Fruit fly (Drosophila melanogaster): ENCODE measurements around the gene Pi4KIIIalpha.

The Pi4KIIIalpha gene

dm6 chrX:2633847-2634776, 9.5 kb downstream of the Pi4KIIIalpha start, which contains the start of gene sgg (continued):
- TF ChIP-seq D19A (tag; optimal IDR thresholded peaks at IDR 0.05) = no peak
- TF ChIP-seq CG30020 (tag; optimal IDR thresholded peaks at IDR 0.05) = peak; percentile 51
- TF ChIP-seq mld (GFP tag; IDR thresholded peaks at IDR 0.05; ENCODE audit: partially characterized antibody) = no peak
- TF ChIP-seq ken (GFP tag; IDR thresholded peaks at IDR 0.05) = no peak
- no peak for TF ChIP-seq org-1 (GFP tag; optimal IDR thresholded peaks at IDR 0.05)
- TF ChIP-seq CG10431 (GFP tag; optimal IDR thresholded peaks at IDR 0.05) = no peak
- no peak for TF ChIP-seq CG3995 (GFP tag; optimal IDR thresholded peaks at IDR 0.05)
- no peak for TF ChIP-seq jing (GFP tag; optimal IDR thresholded peaks at IDR 0.05)
- no peak for TF ChIP-seq CG15479 (GFP tag; optimal IDR thresholded peaks at IDR 0.05)
- no peak for TF ChIP-seq Awh (GFP tag; IDR thresholded peaks at IDR 0.05)
- TF ChIP-seq HLHmδ (GFP tag; optimal IDR thresholded peaks at IDR 0.05) = peak; percentile 9
- no peak for TF ChIP-seq Nf-YB (GFP tag; optimal IDR thresholded peaks at IDR 0.05)
- no peak for TF ChIP-seq Hey (tag; optimal IDR thresholded peaks at IDR 0.05)
- peak; percentile 2 for TF ChIP-seq Ets97D (GFP tag; optimal IDR thresholded peaks at IDR 0.05)
- peak; percentile 12 for TF ChIP-seq Sin3A (optimal IDR thresholded peaks at IDR 0.05)
- no peak for TF ChIP-seq CG14441 (GFP tag; IDR thresholded peaks at IDR 0.05)
- no peak for TF ChIP-seq tll (GFP tag; optimal IDR thresholded peaks at IDR 0.05)
- TF ChIP-seq Atf3 (GFP tag; optimal IDR thresholded peaks at IDR 0.05) = no peak
- no peak for TF ChIP-seq gcm (GFP tag; optimal IDR thresholded peaks at IDR 0.05)
- no peak for TF ChIP-seq MTF-1 (GFP tag; optimal IDR thresholded peaks at IDR 0.05; ENCODE audit: borderline replicate concordance)
- TF ChIP-seq NC2α (GFP tag; optimal IDR thresholded peaks at IDR 0.05) = no peak
- TF ChIP-seq sens (GFP tag) = peak; percentile 40
- TF ChIP-seq CG8765 (GFP tag; IDR thresholded peaks at IDR 0.05) = no peak
- TF ChIP-seq Neu2 (GFP tag; optimal IDR thresholded peaks at IDR 0.05; ENCODE audit: borderline replicate concordance) = no peak
- TF ChIP-seq Atf6 (GFP tag; IDR thresholded peaks at IDR 0.05) = no peak
- TF ChIP-seq az2 (GFP tag; optimal IDR thresholded peaks at IDR 0.05) = no peak
- no peak for TF ChIP-seq Fer1 (GFP tag; optimal IDR thresholded peaks at IDR 0.05)
- TF ChIP-seq CG43689 (GFP tag; IDR thresholded peaks at IDR 0.05) = no peak
- no peak for TF ChIP-seq nau (GFP tag; optimal IDR thresholded peaks at IDR 0.05)
- TF ChIP-seq CG18599 (GFP tag; optimal IDR thresholded peaks at IDR 0.05) = no peak
- no peak for TF ChIP-seq CG14050 (GFP tag; IDR thresholded peaks at IDR 0.05)
- peak; percentile 79 for TF ChIP-seq pfk (GFP tag; optimal IDR thresholded peaks at IDR 0.05)
- no peak for TF ChIP-seq HLH3B (GFP tag; IDR thresholded peaks at IDR 0.05)
- TF ChIP-seq Dp (GFP tag; optimal IDR thresholded peaks at IDR 0.05) = peak; percentile 51
- TF ChIP-seq Ssrp (tag; optimal IDR thresholded peaks at IDR 0.05) = no peak
- TF ChIP-seq Lhr (GFP tag; optimal IDR thresholded peaks at IDR 0.05) = peak; percentile 53
- TF ChIP-seq disco-r (GFP tag; optimal IDR thresholded peaks at IDR 0.05) = no peak
- peak; percentile 26 for TF ChIP-seq NC2β (GFP tag; optimal IDR thresholded peaks at IDR 0.05)
- TF ChIP-seq aop (GFP tag; IDR thresholded peaks at IDR 0.05) = no peak
- no peak for TF ChIP-seq Nf-YA (GFP tag; IDR thresholded peaks at IDR 0.05)
- no peak for TF ChIP-seq eve (GFP tag; optimal IDR thresholded peaks at IDR 0.05)
- TF ChIP-seq CG6791 (GFP tag; IDR thresholded peaks at IDR 0.05; ENCODE audit: partially characterized antibody) = peak; percentile 44
- peak; percentile 26 for TF ChIP-seq CG17186 (GFP tag; optimal IDR thresholded peaks at IDR 0.05)
- TF ChIP-seq run (tag; optimal IDR thresholded peaks at IDR 0.05) = no peak
- no peak for TF ChIP-seq Lpt (GFP tag; optimal IDR thresholded peaks at IDR 0.05)
- no peak for TF ChIP-seq slp2 (GFP tag; optimal IDR thresholded peaks at IDR 0.05)
- TF ChIP-seq nerfin-1 (tag; optimal IDR thresholded peaks at IDR 0.05) = peak; percentile 84
- TF ChIP-seq E2f2 (GFP tag; IDR thresholded peaks at IDR 0.05) = 0 out of 2 replicates have a peak, but pooled peaks have one; percentile 10
- no peak for TF ChIP-seq Fer3 (tag; optimal IDR thresholded peaks at IDR 0.05)
